Worm (Caenorhabditis elegans): Measurements from ENCODE around the gene C25A11.2.
A peak's percentile ranks its signal among the peaks of the same experiment; 100 is the strongest.

The C25A11.2 gene

DNA sequence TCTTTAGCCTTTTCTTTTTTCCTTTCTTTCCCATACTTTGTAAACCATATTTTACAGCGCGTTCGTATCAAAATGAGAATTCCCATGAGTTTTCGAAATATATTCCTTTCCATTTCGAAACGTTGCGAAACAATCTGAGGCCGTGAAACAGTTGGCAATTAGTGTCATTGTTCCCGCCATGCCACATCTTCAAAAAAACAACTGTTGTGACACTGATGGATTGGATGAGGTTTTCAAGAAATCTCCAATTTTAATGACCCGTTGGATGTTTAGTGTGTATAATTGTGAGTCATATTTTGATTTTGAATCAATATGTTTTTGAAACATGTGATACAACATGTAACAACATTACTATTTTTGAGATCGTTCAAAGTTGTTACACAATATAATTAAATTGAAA, 44.8 kb upstream of the C25A11.2 start (continued):
- TF ChIP-seq efl-1 (optimal IDR thresholded peaks at IDR 0.05) = peak in 1 of 2 experiments; percentile 21
- TF ChIP-seq efl-1 (GFP tag; optimal IDR thresholded peaks at IDR 0.05 in 1 of 2) = no peak
- TF ChIP-seq vab-15 (tag; optimal IDR thresholded peaks at IDR 0.05) = no peak
- no peak for TF ChIP-seq pqm-1 (tag; optimal IDR thresholded peaks at IDR 0.05)
- TF ChIP-seq dpl-1 (GFP tag; optimal IDR thresholded peaks at IDR 0.05) = peak in 1 of 3 experiments; percentile 13
- no peak for TF ChIP-seq grh-1 (GFP tag; IDR thresholded peaks at IDR 0.05)
- TF ChIP-seq hpl-2 (GFP tag; optimal IDR thresholded peaks at IDR 0.05) = no peak
- TF ChIP-seq fos-1 (tag; optimal IDR thresholded peaks at IDR 0.05) = no peak
- no peak for TF ChIP-seq dsc-1 (tag; optimal IDR thresholded peaks at IDR 0.05)
- peak; percentile 10 for TF ChIP-seq snu-23 (GFP tag; optimal IDR thresholded peaks at IDR 0.05)

DNA sequence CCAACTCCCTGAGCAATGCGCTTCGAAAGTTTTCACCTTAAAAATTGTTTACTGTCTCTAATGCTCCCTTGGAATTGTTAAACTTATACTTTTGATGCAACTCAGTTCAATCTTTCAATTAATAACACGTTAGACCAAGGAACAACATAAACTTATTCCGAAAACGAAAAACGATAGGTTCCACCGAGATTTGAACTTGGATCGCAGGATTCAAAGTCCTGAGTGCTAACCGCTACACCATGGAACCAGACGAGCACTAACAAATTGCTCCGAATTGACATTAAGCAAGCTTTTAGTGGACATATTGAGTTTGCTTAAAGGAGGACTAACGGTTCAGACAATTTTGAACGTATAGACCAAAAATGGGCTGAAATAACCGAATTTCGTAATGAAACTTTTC, 39.4 kb upstream of the C25A11.2 start:
- no peak for TF ChIP-seq swsn-7 (tag; optimal IDR thresholded peaks at IDR 0.05)
- TF ChIP-seq efl-1 (optimal IDR thresholded peaks at IDR 0.05) = no peak
- peak in 1 of 2 experiments; percentile 28 for TF ChIP-seq efl-1 (GFP tag; optimal IDR thresholded peaks at IDR 0.05 in 1 of 2)
- TF ChIP-seq isw-1 (GFP tag; IDR thresholded peaks at IDR 0.05) = no peak

DNA sequence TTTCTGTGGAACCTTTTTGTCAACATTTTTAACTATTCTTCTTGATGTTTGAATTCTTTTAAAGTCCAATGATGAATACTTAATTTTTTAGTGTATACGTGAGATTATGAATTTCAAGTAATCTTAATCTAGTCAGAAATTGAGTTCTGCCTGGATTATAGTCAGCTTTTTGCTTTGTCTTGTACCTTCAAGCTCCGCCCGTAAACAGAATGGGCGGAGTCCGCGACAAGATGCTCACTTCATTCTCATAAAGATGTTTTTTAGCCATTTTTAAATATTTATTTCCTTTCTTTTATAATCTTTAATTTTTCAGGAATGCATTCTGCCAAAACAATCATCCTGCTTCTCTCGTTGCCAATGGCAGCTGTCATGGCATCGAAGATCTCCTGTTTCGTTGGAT, 37.0 kb upstream of the C25A11.2 start, which contains the start of gene F47E1.1:
TSS of gene F47E1.1 (plus strand) at position 301 of the 400 bp plus-strand sequence.
- no peak for TF ChIP-seq vab-15 (tag; optimal IDR thresholded peaks at IDR 0.05)
- no peak for TF ChIP-seq hlh-4 (tag; optimal IDR thresholded peaks at IDR 0.05)
- no peak for TF ChIP-seq aha-1 (tag; optimal IDR thresholded peaks at IDR 0.05)
- TF ChIP-seq nhr-12 (tag; optimal IDR thresholded peaks at IDR 0.05) = no peak
- no peak for TF ChIP-seq nhr-90 (tag; optimal IDR thresholded peaks at IDR 0.05; ENCODE audit: poor library complexity)
- no peak for TF ChIP-seq nhr-47 (tag; optimal IDR thresholded peaks at IDR 0.05)
- TF ChIP-seq Y116A8C.19 (tag; optimal IDR thresholded peaks at IDR 0.05; ENCODE audit: borderline replicate concordance) = no peak
- no peak for TF ChIP-seq fos-1 (tag; optimal IDR thresholded peaks at IDR 0.05)
- no peak for TF ChIP-seq egl-13 (tag; optimal IDR thresholded peaks at IDR 0.05)
- no peak for TF ChIP-seq nhr-28 (tag; optimal IDR thresholded peaks at IDR 0.05)
- TF ChIP-seq lin-14 (GFP tag; optimal IDR thresholded peaks at IDR 0.05) = no peak

DNA sequence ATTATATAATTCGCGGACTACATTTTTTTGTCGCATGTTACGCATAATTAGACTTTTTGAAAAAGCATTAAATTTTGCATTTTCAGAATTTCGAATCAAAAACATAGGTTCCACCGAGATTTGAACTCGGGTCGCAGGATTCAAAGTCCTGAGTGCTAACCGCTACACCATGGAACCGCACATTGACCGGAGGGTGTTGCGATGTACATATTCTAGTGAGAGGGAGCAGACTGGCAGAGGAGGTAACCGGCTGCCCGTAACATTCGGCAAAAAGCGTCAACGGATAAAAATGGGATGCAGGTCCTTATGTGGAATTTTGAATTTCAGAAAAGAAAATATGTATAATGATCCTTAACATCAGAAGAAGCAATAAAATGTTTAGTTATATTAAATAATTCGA, 35.7 kb upstream of the C25A11.2 start:
- TF ChIP-seq swsn-7 (tag; optimal IDR thresholded peaks at IDR 0.05) (peak; percentile 44), tbx-2 (tag; optimal IDR thresholded peaks at IDR 0.05) (peak; percentile 14), nhr-19 (GFP tag; conservative IDR thresholded peaks at IDR 0.05) (peak; percentile 49; the same call in 1 of the 2 replicates), lin-14 (GFP tag; optimal IDR thresholded peaks at IDR 0.05) (no peak), unc-86 (tag; optimal IDR thresholded peaks at IDR 0.05) (peak; percentile 2), ceh-82 (tag; optimal IDR thresholded peaks at IDR 0.05) (peak; percentile 22 to 44 (median 37)), nhr-47 (tag; optimal IDR thresholded peaks at IDR 0.05) (peak; percentile 61), nhr-85 (tag) (peak; percentile 26), dsc-1 (tag; optimal IDR thresholded peaks at IDR 0.05) (peak; percentile 30), xbp-1 (tag; optimal IDR thresholded peaks at IDR 0.05) (peak; percentile 45), lsy-2 (tag; optimal IDR thresholded peaks at IDR 0.05) (peak in 1 of 2 experiments; percentile 4), snu-23 (GFP tag; optimal IDR thresholded peaks at IDR 0.05) (peak; percentile 57), rnt-1 (tag; optimal IDR thresholded peaks at IDR 0.05) (peak; percentile 45), efl-1 (optimal IDR thresholded peaks at IDR 0.05) (no peak), efl-1 (GFP tag; optimal IDR thresholded peaks at IDR 0.05 in 1 of 2) (peak in 1 of 2 experiments; percentile 20), sox-4 (tag; optimal IDR thresholded peaks at IDR 0.05) (no peak), ces-1 (GFP tag; optimal IDR thresholded peaks at IDR 0.05) (no peak), hpl-2 (GFP tag; optimal IDR thresholded peaks at IDR 0.05) (no peak), nhr-90 (tag; optimal IDR thresholded peaks at IDR 0.05; ENCODE audit: poor library complexity) (peak; percentile 26), nhr-71 (tag; optimal IDR thresholded peaks at IDR 0.05) (peak; percentile 38), hlh-17 (GFP tag; optimal IDR thresholded peaks at IDR 0.05; ENCODE audit: borderline replicate concordance) (no peak), nhr-20 (tag; optimal IDR thresholded peaks at IDR 0.05) (peak; percentile 24)

DNA sequence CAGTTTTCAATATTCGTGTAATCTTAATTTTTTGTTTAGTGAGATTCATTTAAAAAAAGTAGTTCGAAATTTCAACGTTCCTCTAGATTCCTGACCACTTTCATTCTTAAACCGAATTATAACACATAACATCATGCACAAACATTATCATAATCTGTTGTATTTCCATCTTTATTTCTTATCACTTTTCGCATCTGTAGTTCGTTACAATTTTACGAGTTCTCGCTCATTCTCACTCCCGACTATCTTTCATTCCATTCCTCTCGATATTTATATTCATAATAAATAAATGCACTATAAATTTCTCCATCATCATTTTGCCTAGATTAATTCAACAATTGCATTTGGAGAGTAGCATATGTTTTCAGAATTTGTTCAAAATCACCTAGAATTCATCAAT, 32.7 kb upstream of the C25A11.2 start:
- TF ChIP-seq lin-14 (GFP tag; optimal IDR thresholded peaks at IDR 0.05) (peak; percentile 11), ceh-90 (tag; optimal IDR thresholded peaks at IDR 0.05) (no peak), efl-1 (optimal IDR thresholded peaks at IDR 0.05) (no peak), efl-1 (GFP tag; optimal IDR thresholded peaks at IDR 0.05 in 1 of 2) (no peak), elt-2 (tag; optimal IDR thresholded peaks at IDR 0.05) (peak; percentile 49), lin-35 (GFP tag; optimal IDR thresholded peaks at IDR 0.05) (no peak), fkh-10 (GFP tag; optimal IDR thresholded peaks at IDR 0.05) (no peak)
